Worm (Caenorhabditis elegans): ENCODE results near the gene cpt-5.

cpt-5 gene

ce11 chrV:13880163-13880562, 7.2 kb downstream of the cpt-5 start:
- TF ChIP-seq nhr-43 (tag; optimal IDR thresholded peaks at IDR 0.05; ENCODE audit: poor library complexity, severe bottlenecking) (peak; percentile 30), snpc-4 (tag; optimal IDR thresholded peaks at IDR 0.05) (peak; percentile 28), pha-4 (tag; optimal IDR thresholded peaks at IDR 0.05) (peak; percentile 56), egl-27 (tag; optimal IDR thresholded peaks at IDR 0.05) (no peak), ceh-82 (tag; optimal IDR thresholded peaks at IDR 0.05) (no peak), nhr-25 (tag; optimal IDR thresholded peaks at IDR 0.05) (peak; percentile 19), nfya-1 (tag; optimal IDR thresholded peaks at IDR 0.05; ENCODE audit: insufficient read depth) (peak; percentile 20), lin-15B (tag; optimal IDR thresholded peaks at IDR 0.05) (peak; percentile 63)

- TF ChIP-seq nfya-1 (tag; optimal IDR thresholded peaks at IDR 0.05; ENCODE audit: insufficient read depth) (no peak), ceh-9 (tag; optimal IDR thresholded peaks at IDR 0.05) (no peak), tbx-2 (tag; optimal IDR thresholded peaks at IDR 0.05) (no peak), nhr-43 (tag; optimal IDR thresholded peaks at IDR 0.05; ENCODE audit: poor library complexity, severe bottlenecking) (no peak), elt-2 (tag; optimal IDR thresholded peaks at IDR 0.05) (no peak), lin-39 (tag; optimal IDR thresholded peaks at IDR 0.05) (no peak)
Observed at ce11 chrV:13880607-13881006, 7.6 kb downstream of the cpt-5 start, which contains the start of gene T22G5.3. Gene T22G5.3, plus strand, starts transcription at chrV:13880907.

- TF ChIP-seq lin-15B (tag; optimal IDR thresholded peaks at IDR 0.05) (no peak), nfya-1 (tag; optimal IDR thresholded peaks at IDR 0.05; ENCODE audit: insufficient read depth) (no peak), fkh-2 (tag; optimal IDR thresholded peaks at IDR 0.05) (no peak), ztf-4 (tag; optimal IDR thresholded peaks at IDR 0.05) (no peak), lsy-12 (tag; optimal IDR thresholded peaks at IDR 0.05) (no peak)
Observed at ce11 chrV:13887358-13887757, 14.4 kb downstream of the cpt-5 start, which contains the start of gene srsx-19. Gene srsx-19, plus strand, starts transcription at chrV:13887658.

- no peak for TF ChIP-seq egl-5 (tag; optimal IDR thresholded peaks at IDR 0.05)
Observed at ce11 chrV:13889516-13889915, 16.5 kb downstream of the cpt-5 start, which contains the start of gene spp-12. Gene spp-12, plus strand, starts transcription at chrV:13889816.

- no peak for TF ChIP-seq nhr-11 (tag; optimal IDR thresholded peaks at IDR 0.05)
- no peak for TF ChIP-seq elt-2 (tag; optimal IDR thresholded peaks at IDR 0.05)
- no peak for TF ChIP-seq sea-2 (GFP tag; optimal IDR thresholded peaks at IDR 0.05)
- no peak for TF ChIP-seq ceh-82 (tag; optimal IDR thresholded peaks at IDR 0.05)
- TF ChIP-seq nhr-77 (tag; optimal IDR thresholded peaks at IDR 0.05): no peak
- TF ChIP-seq fos-1 (tag; optimal IDR thresholded peaks at IDR 0.05): no peak
- no peak for TF ChIP-seq lin-39 (tag; optimal IDR thresholded peaks at IDR 0.05)
- no peak for TF ChIP-seq ZK546.5 (tag; optimal IDR thresholded peaks at IDR 0.05)
- no peak for TF ChIP-seq nfya-1 (tag; optimal IDR thresholded peaks at IDR 0.05; ENCODE audit: insufficient read depth)
Observed at ce11 chrV:13890473-13890872, 17.5 kb downstream of the cpt-5 start, which contains the start of gene lbp-8. Gene lbp-8, plus strand, starts transcription at chrV:13890773.

- TF ChIP-seq ceh-82 (tag; optimal IDR thresholded peaks at IDR 0.05): no peak
- TF ChIP-seq fkh-2 (tag; optimal IDR thresholded peaks at IDR 0.05): no peak
- no peak for TF ChIP-seq eor-1 (tag; optimal IDR thresholded peaks at IDR 0.05)
- peak; percentile 47 for TF ChIP-seq elt-2 (tag; optimal IDR thresholded peaks at IDR 0.05)
- no peak for TF ChIP-seq unc-39 (tag; optimal IDR thresholded peaks at IDR 0.05)
- TF ChIP-seq ceh-9 (tag; optimal IDR thresholded peaks at IDR 0.05): no peak
- TF ChIP-seq pqm-1 (tag; optimal IDR thresholded peaks at IDR 0.05): peak; percentile 80
- TF ChIP-seq lin-39 (tag; optimal IDR thresholded peaks at IDR 0.05): no peak
- no peak for TF ChIP-seq hmg-11 (tag; optimal IDR thresholded peaks at IDR 0.05)
- no peak for TF ChIP-seq egl-5 (tag; optimal IDR thresholded peaks at IDR 0.05)
- TF ChIP-seq fos-1 (tag; optimal IDR thresholded peaks at IDR 0.05): no peak
- TF ChIP-seq snpc-4 (tag; optimal IDR thresholded peaks at IDR 0.05): no peak
Observed at ce11 chrV:13891489-13891888, 18.5 kb downstream of the cpt-5 start.

ce11 chrV:13892457-13893375, 19.7 kb downstream of the cpt-5 start, which contains the start of gene sptl-3:
Gene sptl-3, plus strand, starts transcription at chrV:13893325.
- TF ChIP-seq nhr-77 (tag; optimal IDR thresholded peaks at IDR 0.05) (no peak), aly-2 (tag; optimal IDR thresholded peaks at IDR 0.05) (no peak), lin-39 (tag; optimal IDR thresholded peaks at IDR 0.05) (no peak), nhr-25 (tag; optimal IDR thresholded peaks at IDR 0.05) (peak; percentile 48), nhr-43 (tag; optimal IDR thresholded peaks at IDR 0.05; ENCODE audit: poor library complexity, severe bottlenecking) (peak; percentile 71), sea-2 (GFP tag; optimal IDR thresholded peaks at IDR 0.05) (no peak), hmg-11 (tag; optimal IDR thresholded peaks at IDR 0.05) (peak; percentile 3), pqm-1 (tag; optimal IDR thresholded peaks at IDR 0.05) (peak; percentile 18), elt-3 (tag; optimal IDR thresholded peaks at IDR 0.05) (peak; percentile 0 to 46 (median 14)), elt-1 (tag; optimal IDR thresholded peaks at IDR 0.05) (no peak), elt-2 (tag; optimal IDR thresholded peaks at IDR 0.05) (peak; percentile 92), jun-1 (tag; optimal IDR thresholded peaks at IDR 0.05) (peak; percentile 56), nhr-11 (tag; optimal IDR thresholded peaks at IDR 0.05) (no peak), nhr-23 (tag; optimal IDR thresholded peaks at IDR 0.05) (peak; percentile 53), lin-15B (tag; optimal IDR thresholded peaks at IDR 0.05) (peak; percentile 54), nfya-1 (tag; optimal IDR thresholded peaks at IDR 0.05; ENCODE audit: insufficient read depth) (peak; percentile 18)

Measured in whole organism, L3 larva.